Fruit fly (Drosophila melanogaster) whole organism, embryonic: ENCODE results near the gene Spase12.
A peak's percentile ranks its signal among the peaks of the same experiment; 100 is the strongest.

ENCODE experiments used
- Ada2b ChIP-seq: fragments of 200-800 bp; sonication (Bioruptor generic); IDR thresholded peaks from 2 replicates; pipeline ENCODE4 v1.3.6; 2022; ENCODE audit warnings: missing biosample characterization, missing genetic modification characterization
- Aef1 ChIP-seq: fragments of 200-800 bp; sonication (Bioruptor generic); IDR thresholded peaks from 3 replicates; pipeline ENCODE4 v1.3.6; 2022; ENCODE audit warnings: missing biosample characterization, missing genetic modification characterization
- Asciz ChIP-seq: fragments of 200-800 bp; sonication (Bioruptor generic); optimal IDR thresholded peaks from 2 replicates; lab custom pipeline; 2017; ENCODE audit warnings: missing biosample characterization, mild to moderate bottlenecking, missing genetic modification characterization, missing genetic modification reagents
- Bdp1 ChIP-seq: fragments of 200-800 bp; sonication (Bioruptor generic); optimal IDR thresholded peaks from 3 replicates; lab custom pipeline; 2016; ENCODE audit warnings: missing biosample characterization, missing genetic modification characterization
- Bgb ChIP-seq: fragments of 200-800 bp; sonication (Bioruptor generic); IDR thresholded peaks from 2 replicates; pipeline ENCODE4 v1.3.6; 2022; ENCODE audit warnings: missing biosample characterization, missing genetic modification characterization; ENCODE audit not compliant: partially characterized antibody
- Bteb2 ChIP-seq: fragments of 200-800 bp; sonication (Bioruptor generic); optimal IDR thresholded peaks from 2 replicates; lab custom pipeline; 2016; ENCODE audit warnings: missing biosample characterization, missing genetic modification characterization
- CG10959 ChIP-seq: fragments of 200-800 bp; sonication (Bioruptor generic); IDR thresholded peaks from 2 replicates; pipeline ENCODE4 v1.3.6; 2022; ENCODE audit warnings: missing biosample characterization, missing genetic modification characterization
- CG12104 ChIP-seq: fragments of 200-800 bp; sonication (Bioruptor generic); optimal IDR thresholded peaks from 3 replicates; lab custom pipeline; 2016; ENCODE audit warnings: missing biosample characterization, missing genetic modification characterization
- CG12219 ChIP-seq: fragments of 200-800 bp; sonication (Bioruptor generic); optimal IDR thresholded peaks from 3 replicates; lab custom pipeline; 2018; ENCODE audit warnings: missing biosample characterization, mild to moderate bottlenecking, missing genetic modification characterization
- CG12236 ChIP-seq: fragments of 200-800 bp; sonication (Bioruptor generic); optimal IDR thresholded peaks from 2 replicates; lab custom pipeline; 2016; ENCODE audit warnings: missing biosample characterization, missing genetic modification characterization
- CG13424 ChIP-seq: fragments of 200-800 bp; sonication (Bioruptor generic); optimal IDR thresholded peaks from 2 replicates; lab custom pipeline; 2019; ENCODE audit warnings: missing biosample characterization, mild to moderate bottlenecking, missing genetic modification characterization, moderate library complexity
- CG13775 ChIP-seq: fragments of 200-800 bp; sonication (Bioruptor generic); optimal IDR thresholded peaks from 3 replicates; lab custom pipeline; 2017; ENCODE audit warnings: missing biosample characterization, mild to moderate bottlenecking, missing genetic modification characterization
- CG15601 ChIP-seq: fragments of 200-800 bp; sonication (Bioruptor generic); optimal IDR thresholded peaks from 3 replicates; lab custom pipeline; 2019; ENCODE audit warnings: missing biosample characterization, mild to moderate bottlenecking, missing genetic modification characterization, moderate library complexity
- CG15696 ChIP-seq: fragments of 200-800 bp; sonication (Bioruptor generic); optimal IDR thresholded peaks from 2 replicates; lab custom pipeline; 2019; ENCODE audit warnings: missing biosample characterization, mild to moderate bottlenecking, missing genetic modification characterization, moderate library complexity
- CG17912 ChIP-seq: fragments of 200-800 bp; sonication (Bioruptor generic); optimal IDR thresholded peaks from 2 replicates; lab custom pipeline; 2018; ENCODE audit warnings: missing biosample characterization, mild to moderate bottlenecking, missing genetic modification characterization
- CG1792 ChIP-seq: fragments of 200-800 bp; sonication (Bioruptor generic); optimal IDR thresholded peaks from 2 replicates; lab custom pipeline; 2016; ENCODE audit warnings: missing biosample characterization, missing genetic modification characterization
- CG2116 ChIP-seq: fragments of 200-800 bp; sonication (Bioruptor generic); optimal IDR thresholded peaks from 3 replicates; lab custom pipeline; 2018; ENCODE audit warnings: missing biosample characterization, mild to moderate bottlenecking, missing genetic modification characterization
- CG2875 ChIP-seq: fragments of 200-800 bp; sonication (Bioruptor generic); optimal IDR thresholded peaks from 2 replicates; lab custom pipeline; 2017; ENCODE audit warnings: missing biosample characterization, mild to moderate bottlenecking, missing genetic modification characterization, missing genetic modification reagents
- CG3407 ChIP-seq: fragments of 200-800 bp; sonication (Bioruptor generic); optimal IDR thresholded peaks from 2 replicates; lab custom pipeline; 2018; ENCODE audit warnings: missing biosample characterization, mild to moderate bottlenecking, missing genetic modification characterization
- CG4707 ChIP-seq: fragments of 200-800 bp; sonication (Bioruptor generic); optimal IDR thresholded peaks from 2 replicates; lab custom pipeline; 2018; ENCODE audit warnings: missing biosample characterization, mild to moderate bottlenecking, missing genetic modification characterization, moderate library complexity
- CG4854 ChIP-seq: fragments of 200-800 bp; sonication (Bioruptor generic); optimal IDR thresholded peaks from 2 replicates; lab custom pipeline; 2016; ENCODE audit warnings: missing biosample characterization, missing genetic modification characterization, inconsistent platforms
- CG6791 ChIP-seq: fragments of 200-800 bp; sonication (Bioruptor generic); IDR thresholded peaks from 3 replicates; pipeline ENCODE4 v1.3.6; 2022; ENCODE audit warnings: missing biosample characterization, missing genetic modification characterization; ENCODE audit not compliant: partially characterized antibody
- CG7271 ChIP-seq: fragments of 200-800 bp; sonication (Bioruptor generic); optimal IDR thresholded peaks from 2 replicates; lab custom pipeline; 2018; ENCODE audit warnings: missing biosample characterization, mild to moderate bottlenecking, missing genetic modification characterization, moderate library complexity
- CG7745 ChIP-seq: fragments of 200-800 bp; sonication (Bioruptor generic); optimal IDR thresholded peaks from 2 replicates; lab custom pipeline; 2018; ENCODE audit warnings: missing biosample characterization, mild to moderate bottlenecking, missing genetic modification characterization, moderate library complexity
- CG7786 ChIP-seq: fragments of 200-800 bp; sonication (Bioruptor generic); optimal IDR thresholded peaks from 2 replicates; lab custom pipeline; 2016; ENCODE audit warnings: missing biosample characterization, missing genetic modification characterization
- CG7987 ChIP-seq: fragments of 200-800 bp; sonication (Bioruptor generic); optimal IDR thresholded peaks from 2 replicates; lab custom pipeline; 2018; ENCODE audit warnings: missing biosample characterization, mild to moderate bottlenecking, missing genetic modification characterization, moderate library complexity
- CG8944 ChIP-seq: fragments of 200-800 bp; sonication (Bioruptor generic); optimal IDR thresholded peaks from 3 replicates; lab custom pipeline; 2016; ENCODE audit warnings: missing biosample characterization, missing genetic modification characterization
- CG9727 ChIP-seq: fragments of 200-800 bp; sonication (Bioruptor generic); optimal IDR thresholded peaks from 3 replicates; lab custom pipeline; 2017; ENCODE audit warnings: missing biosample characterization, mild to moderate bottlenecking, missing genetic modification characterization
- Dll ChIP-seq: fragments of 200-800 bp; sonication (Bioruptor generic); IDR thresholded peaks from 4 replicates; pipeline ENCODE4 v1.3.6; 2022; ENCODE audit warnings: missing biosample characterization, missing genetic modification characterization; ENCODE audit not compliant: partially characterized antibody
- Drgx ChIP-seq: fragments of 200-800 bp; sonication (Bioruptor generic); IDR thresholded peaks from 2 replicates; pipeline ENCODE4 v1.3.6; 2022; ENCODE audit warnings: missing biosample characterization, missing genetic modification characterization
- HHEX ChIP-seq: fragments of 200-800 bp; sonication (Bioruptor generic); optimal IDR thresholded peaks from 3 replicates; lab custom pipeline; 2017; ENCODE audit warnings: missing biosample characterization, mild to moderate bottlenecking, missing genetic modification characterization, missing genetic modification reagents
- Mrtf ChIP-seq: fragments of 200-800 bp; sonication (Bioruptor generic); IDR thresholded peaks from 3 replicates; pipeline ENCODE4 v1.3.6; 2022; ENCODE audit warnings: missing biosample characterization, missing genetic modification characterization
- Sry-δ ChIP-seq: fragments of 200-800 bp; sonication (Bioruptor generic); optimal IDR thresholded peaks from 2 replicates; lab custom pipeline; 2016; ENCODE audit warnings: missing biosample characterization, missing genetic modification characterization
- ac ChIP-seq: fragments of 200-800 bp; sonication (Bioruptor generic); optimal IDR thresholded peaks from 3 replicates; lab custom pipeline; 2017; ENCODE audit warnings: missing biosample characterization, mild to moderate bottlenecking, missing genetic modification characterization
- al ChIP-seq: fragments of 200-800 bp; sonication (Bioruptor generic); IDR thresholded peaks from 2 replicates; pipeline ENCODE4 v1.3.6; 2022; ENCODE audit warnings: missing biosample characterization, missing genetic modification characterization
- ato ChIP-seq: fragments of 200-800 bp; sonication (Bioruptor generic); IDR thresholded peaks from 2 replicates; pipeline ENCODE4 v1.3.6; 2022; ENCODE audit warnings: missing biosample characterization, missing genetic modification characterization; ENCODE audit not compliant: partially characterized antibody
- az2 ChIP-seq: fragments of 200-800 bp; sonication (Bioruptor generic); optimal IDR thresholded peaks from 3 replicates; lab custom pipeline; 2016; ENCODE audit warnings: missing biosample characterization, missing genetic modification characterization
- cad ChIP-seq: fragments of >200 bp; optimal IDR thresholded peaks from 2 replicates; lab custom pipeline; 2017; ENCODE audit warnings: missing biosample characterization, missing genetic modification characterization
- dan ChIP-seq: fragments of 200-800 bp; sonication (Bioruptor generic); IDR thresholded peaks from 2 replicates; pipeline ENCODE4 v1.3.6; 2022; ENCODE audit warnings: missing biosample characterization, missing genetic modification characterization
- ems ChIP-seq: fragments of 200-800 bp; sonication (Bioruptor generic); optimal IDR thresholded peaks from 3 replicates; lab custom pipeline; 2016; ENCODE audit warnings: missing biosample characterization, missing genetic modification characterization
- fd3F ChIP-seq: fragments of 200-800 bp; sonication (Bioruptor generic); optimal IDR thresholded peaks from 2 replicates; lab custom pipeline; 2018; ENCODE audit warnings: missing biosample characterization, mild to moderate bottlenecking, missing genetic modification characterization, moderate library complexity
- fru ChIP-seq: fragments of >200 bp; optimal IDR thresholded peaks from 2 replicates; lab custom pipeline; 2017
- grau ChIP-seq: fragments of 200-800 bp; optimal IDR thresholded peaks from 3 replicates; lab custom pipeline; 2019; ENCODE audit warnings: missing biosample characterization, mild to moderate bottlenecking, missing genetic modification characterization, moderate library complexity
- jigr1 ChIP-seq: fragments of 200-800 bp; sonication (Bioruptor generic); IDR thresholded peaks from 3 replicates; pipeline ENCODE4 v1.3.6; 2022; ENCODE audit warnings: missing biosample characterization, missing genetic modification characterization
- nmo ChIP-seq: fragments of 200-800 bp; sonication (Bioruptor generic); optimal IDR thresholded peaks from 2 replicates; lab custom pipeline; 2018; ENCODE audit warnings: missing biosample characterization, mild to moderate bottlenecking, missing genetic modification characterization, moderate library complexity
- pita ChIP-seq: fragments of 200-800 bp; sonication (Bioruptor generic); optimal IDR thresholded peaks from 2 replicates; lab custom pipeline; 2017; ENCODE audit warnings: missing biosample characterization, mild to moderate bottlenecking, missing genetic modification characterization
- sisA ChIP-seq: fragments of 200-800 bp; sonication (Bioruptor generic); IDR thresholded peaks from 2 replicates; pipeline ENCODE4 v1.3.6; 2022; ENCODE audit warnings: missing biosample characterization, missing genetic modification characterization
- slp2 ChIP-seq: fragments of 200-800 bp; sonication (Bioruptor generic); optimal IDR thresholded peaks from 2 replicates; lab custom pipeline; 2016; ENCODE audit warnings: missing biosample characterization, missing genetic modification characterization
- so ChIP-seq: fragments of 200-800 bp; sonication (Bioruptor generic); IDR thresholded peaks from 3 replicates; pipeline ENCODE4 v1.3.6; 2022; ENCODE audit warnings: missing biosample characterization, missing genetic modification characterization
- tin ChIP-seq: fragments of 200-800 bp; sonication (Bioruptor generic); optimal IDR thresholded peaks from 3 replicates; lab custom pipeline; 2016; ENCODE audit warnings: missing biosample characterization, missing genetic modification characterization
- zf30C ChIP-seq: fragments of 200-800 bp; sonication (Bioruptor generic); optimal IDR thresholded peaks from 3 replicates; lab custom pipeline; 2018; ENCODE audit warnings: missing biosample characterization, mild to moderate bottlenecking, missing genetic modification characterization

Spase12 gene

dm6 chr3R:29522164-29522563 is 31.2 kb upstream of the Spase12 start (continued):
- TF ChIP-seq zf30C (GFP tag; lab: Kevin White, UChicago) (no peak), CG7271 (tag; lab: Kevin White, UChicago) (peak; percentile 54), CG8944 (peak; percentile 1), CG13775 (GFP tag; lab: Kevin White, UChicago) (peak; percentile 45), CG12219 (GFP tag; lab: Kevin White, UChicago) (peak; percentile 26), ato (GFP tag; lab: Robert Waterston, UW) (no peak), CG15696 (tag; lab: Kevin White, UChicago) (peak; percentile 83), dan (GFP tag; lab: Robert Waterston, UW) (peak; percentile 62; the same call in 1 of the 2 replicates), nmo (GFP tag; lab: Kevin White, UChicago) (peak; percentile 56), fd3F (no peak), CG4707 (GFP tag; lab: Kevin White, UChicago) (no peak), CG13424 (tag; lab: Kevin White, UChicago) (peak; percentile 42), slp2 (GFP tag; lab: Kevin White, UChicago) (no peak), CG1792 (GFP tag; lab: Kevin White, UChicago) (no peak), Bdp1 (no peak), cad (GFP tag; lab: Kevin White, UChicago) (no peak), jigr1 (GFP tag; lab: Robert Waterston, UW) (no peak), Drgx (GFP tag; lab: Robert Waterston, UW) (0 out of 2 replicates have a peak, but pooled peaks have one; percentile 15), CG9727 (GFP tag; lab: Kevin White, UChicago) (peak; percentile 74), ems (peak; percentile 28), CG4854 (GFP tag; lab: Kevin White, UChicago) (no peak), CG10959 (GFP tag; lab: Robert Waterston, UW) (peak; percentile 67), Aef1 (GFP tag; lab: Robert Waterston, UW) (no peak), pita (GFP tag; lab: Kevin White, UChicago) (no peak), az2 (GFP tag; lab: Kevin White, UChicago) (peak; percentile 48), ac (peak; percentile 37), Asciz (peak; percentile 30), HHEX (GFP tag; lab: Kevin White, UChicago) (no peak), sisA (peak; percentile 60), CG12236 (GFP tag; lab: Kevin White, UChicago) (no peak), Bteb2 (GFP tag; lab: Kevin White, UChicago) (no peak), CG3407 (GFP tag; lab: Kevin White, UChicago) (peak; percentile 8), CG17912 (GFP tag; lab: Kevin White, UChicago) (no peak), CG6791 (no peak), CG15601 (peak; percentile 38), Mrtf (GFP tag; lab: Robert Waterston, UW) (no peak), CG2116 (GFP tag; lab: Kevin White, UChicago) (no peak), Bgb (GFP tag; lab: Robert Waterston, UW) (no peak), CG12104 (GFP tag; lab: Kevin White, UChicago) (peak; percentile 10), Dll (GFP tag; lab: Robert Waterston, UW) (no peak), CG7987 (no peak), fru (lab: Kevin White, UChicago) (no peak), grau (tag; lab: Kevin White, UChicago) (peak; percentile 48), Sry-δ (no peak), al (GFP tag; lab: Robert Waterston, UW) (no peak), CG7745 (tag; lab: Kevin White, UChicago) (no peak), CG2875 (peak; percentile 12), CG7786 (GFP tag; lab: Kevin White, UChicago) (no peak), so (GFP tag; lab: Robert Waterston, UW) (0 out of 3 replicates have a peak, but pooled peaks have one; percentile 52), tin (GFP tag; lab: Kevin White, UChicago) (peak; percentile 47), Ada2b (peak; percentile 21; the same call in 1 of the 2 replicates)
